Worm (Caenorhabditis elegans) whole organism, midembryonic: Measurements from ENCODE around the gene C18E9.2.

Experiments
- cog-1 ChIP-seq: sonication (generic microtip); optimal IDR thresholded peaks from 2 replicates; lab custom pipeline; 2016; ENCODE audit warnings: missing genetic modification characterization, missing compliant biosample characterization
- flt-1 ChIP-seq: fragments of 200-800 bp; sonication (Bioruptor generic); IDR thresholded peaks from 2 replicates; pipeline ENCODE4 v1.3.6; 2022; ENCODE audit warnings: missing genetic modification characterization, missing compliant biosample characterization
- klf-2 ChIP-seq: fragments of 200-800 bp; sonication (Bioruptor generic); conservative IDR thresholded peaks from 2 replicates; pipeline ENCODE4 v1.3.6; 2022; ENCODE audit warnings: missing genetic modification reagents, missing genetic modification characterization, missing compliant biosample characterization
- med-1 ChIP-seq: sonication (generic microtip); optimal IDR thresholded peaks from 2 replicates; lab custom pipeline; 2017; ENCODE audit warnings: missing genetic modification characterization, mild to moderate bottlenecking, missing compliant biosample characterization, antibody characterized with exemption, missing genetic modification reagents; ENCODE audit not compliant: insufficient read depth
- ref-1 ChIP-seq: fragments of 200-800 bp; sonication (Bioruptor generic); conservative IDR thresholded peaks from 2 replicates; pipeline ENCODE4 v1.3.6; 2022; ENCODE audit warnings: missing genetic modification reagents, missing genetic modification characterization, missing compliant biosample characterization
- tab-1 ChIP-seq: fragments of 200-800 bp; sonication (Bioruptor generic); IDR thresholded peaks from 2 replicates; pipeline ENCODE4 v1.3.6; 2022; ENCODE audit warnings: missing genetic modification characterization, missing compliant biosample characterization
- ztf-29 ChIP-seq: fragments of 200-800 bp; sonication (Bioruptor generic); IDR thresholded peaks from 2 replicates; pipeline ENCODE4 v1.3.6; 2022; ENCODE audit warnings: missing genetic modification reagents, missing genetic modification characterization, missing compliant biosample characterization

ce11 chrII:8997479-8997878 lies 32.7 kb downstream of the C18E9.2 start, which contains the start of the genes F44G4.3 and tdp-1:
- TF ChIP-seq flt-1 (no peak), med-1 (GFP tag; lab: Kevin White, UChicago) (no peak), tab-1 (no peak), ref-1 (GFP tag; lab: Robert Waterston, UW) (no peak), cog-1 (tag; lab: Kevin White, UChicago) (no peak), klf-2 (GFP tag; lab: Robert Waterston, UW) (no peak), ztf-29 (no peak)
